Fruit fly (Drosophila melanogaster) whole organism: ENCODE measurements around the gene CG33679.

Experiments used
- CG8478 ChIP-seq: fragments of >200 bp; optimal IDR thresholded peaks from 2 replicates; lab custom pipeline; 2018; ENCODE audit warnings: inconsistent platforms
- Dll ChIP-seq: fragments of >200 bp; optimal IDR thresholded peaks from 2 replicates; lab custom pipeline; 2017
- EcR ChIP-seq, 2 experiments: fragments of >200 bp; optimal IDR thresholded peaks; 2 replicates each; lab custom pipeline; 2017; ENCODE audit warnings: missing biosample characterization in 2 of 2, missing genetic modification characterization in 2 of 2, missing genetic modification reagents in 2 of 2
- pan ChIP-seq: fragments of >200 bp; optimal IDR thresholded peaks from 2 replicates; lab custom pipeline; 2017
- psq ChIP-seq: fragments of >200 bp; optimal IDR thresholded peaks from 2 replicates; lab custom pipeline; 2017
- usp ChIP-seq: fragments of >200 bp; optimal IDR thresholded peaks from 2 replicates; lab custom pipeline; 2017; ENCODE audit warnings: missing biosample characterization, missing genetic modification characterization, mixed read lengths

The CG33679 gene

dm6 chr2L:15052805-15053388, 5.2 kb upstream of the CG33679 start:
- TF ChIP-seq usp (GFP tag; lab: Kevin White, UChicago) (no peak), psq (lab: Kevin White, UChicago) (no peak), pan (lab: Kevin White, UChicago) (no peak), Dll (lab: Kevin White, UChicago) (no peak), CG8478 (lab: Kevin White, UChicago) (no peak), EcR (GFP tag; optimal IDR thresholded peaks at IDR 0.05; lab: Kevin White, UChicago) (no peak)

DNA sequence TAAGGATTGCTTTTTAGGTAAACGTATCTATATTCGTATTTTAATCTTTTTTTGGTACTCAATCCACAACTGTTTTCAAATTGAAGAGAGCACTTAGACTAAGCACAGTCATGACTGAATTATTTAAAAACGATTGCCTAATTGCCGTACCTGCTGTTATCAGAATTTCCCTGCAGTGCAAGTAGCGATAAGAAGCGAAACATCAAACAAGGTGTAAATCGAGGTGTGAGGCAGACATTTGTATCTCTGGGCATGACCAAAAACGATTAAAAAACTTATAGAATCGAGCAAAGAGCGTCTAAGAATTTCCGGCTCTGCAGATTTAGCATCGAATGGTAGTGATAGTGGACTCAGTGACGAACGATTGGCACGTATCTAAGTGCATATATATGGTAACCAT, 3.0 kb upstream of the CG33679 start:
- no peak for TF ChIP-seq psq (lab: Kevin White, UChicago)
- no peak for TF ChIP-seq pan (lab: Kevin White, UChicago)
- TF ChIP-seq CG8478 (lab: Kevin White, UChicago): no peak
- TF ChIP-seq Dll (lab: Kevin White, UChicago): no peak
- TF ChIP-seq EcR (GFP tag; optimal IDR thresholded peaks at IDR 0.05; lab: Kevin White, UChicago): no peak
- TF ChIP-seq usp (GFP tag; lab: Kevin White, UChicago): no peak

DNA sequence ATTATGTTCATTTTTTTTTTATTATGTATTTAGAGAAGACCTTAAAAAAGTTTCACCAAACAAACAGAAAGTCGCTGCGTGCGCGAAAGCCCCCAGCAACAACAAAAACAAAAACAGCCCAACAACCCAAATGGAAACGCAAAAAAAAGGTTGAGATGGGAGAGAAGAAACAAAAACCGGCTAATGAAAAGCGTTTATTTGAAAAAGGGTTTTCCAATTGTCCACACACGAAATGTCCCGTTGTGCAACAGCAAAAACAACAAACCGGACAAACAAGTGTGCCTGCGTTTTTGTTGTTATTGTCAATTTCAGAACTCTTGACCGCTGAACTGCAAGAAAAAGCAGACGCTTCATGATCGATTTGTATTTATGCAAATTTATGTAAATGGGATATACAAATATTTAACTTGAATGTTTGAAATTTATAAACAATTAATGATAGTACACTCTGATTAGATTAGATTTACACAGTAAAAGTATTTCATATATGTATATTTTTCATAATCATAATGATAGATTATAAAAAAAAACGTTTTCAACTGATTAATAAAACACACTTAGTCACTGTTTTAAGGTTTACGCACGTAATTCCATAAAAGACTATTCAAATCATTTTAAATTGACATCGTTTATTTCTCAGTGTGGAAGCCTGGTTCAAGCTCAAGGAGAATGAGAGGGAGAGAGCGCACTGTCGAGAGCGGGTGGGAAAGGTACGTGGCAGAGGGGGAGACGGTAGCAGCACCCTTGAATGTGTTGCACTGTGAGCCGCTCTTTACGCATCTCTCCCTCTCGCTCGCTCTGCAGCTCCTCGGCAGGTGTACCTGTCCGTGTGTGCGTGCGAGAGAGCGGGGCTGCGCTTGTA, 1.5 kb upstream of the CG33679 start:
- no peak for TF ChIP-seq Dll (lab: Kevin White, UChicago)
- TF ChIP-seq usp (GFP tag; lab: Kevin White, UChicago): no peak
- TF ChIP-seq pan (lab: Kevin White, UChicago): no peak
- TF ChIP-seq EcR (GFP tag; optimal IDR thresholded peaks at IDR 0.05; lab: Kevin White, UChicago): no peak
- TF ChIP-seq CG8478 (lab: Kevin White, UChicago): no peak
- TF ChIP-seq psq (lab: Kevin White, UChicago): no peak

- TF ChIP-seq psq (lab: Kevin White, UChicago): no peak
- TF ChIP-seq EcR (GFP tag; optimal IDR thresholded peaks at IDR 0.05; lab: Kevin White, UChicago): peak in 1 of 2 experiments; percentile 77
Observed at dm6 chr2L:15057225-15058117, 632 bp upstream of the CG33679 start, which contains the start of gene ck. Gene ck, minus strand, starts transcription at chr2L:15057862.

dm6 chr2L:15059000-15059399, 897 bp downstream of the CG33679 start:
- TF ChIP-seq Dll (lab: Kevin White, UChicago): no peak
- no peak for TF ChIP-seq CG8478 (lab: Kevin White, UChicago)
- TF ChIP-seq psq (lab: Kevin White, UChicago): no peak
- no peak for TF ChIP-seq pan (lab: Kevin White, UChicago)
- no peak for TF ChIP-seq EcR (GFP tag; optimal IDR thresholded peaks at IDR 0.05; lab: Kevin White, UChicago)
- no peak for TF ChIP-seq usp (GFP tag; lab: Kevin White, UChicago)

- TF ChIP-seq Dll (lab: Kevin White, UChicago) (no peak), usp (GFP tag; lab: Kevin White, UChicago) (no peak), psq (lab: Kevin White, UChicago) (no peak), EcR (GFP tag; optimal IDR thresholded peaks at IDR 0.05; lab: Kevin White, UChicago) (no peak), CG8478 (lab: Kevin White, UChicago) (no peak), pan (lab: Kevin White, UChicago) (no peak)
Observed at dm6 chr2L:15060580-15061005, 2.5 kb downstream of the CG33679 start, which contains the start of gene TfIIS. Gene TfIIS, minus strand, starts transcription at chr2L:15060757.

DNA sequence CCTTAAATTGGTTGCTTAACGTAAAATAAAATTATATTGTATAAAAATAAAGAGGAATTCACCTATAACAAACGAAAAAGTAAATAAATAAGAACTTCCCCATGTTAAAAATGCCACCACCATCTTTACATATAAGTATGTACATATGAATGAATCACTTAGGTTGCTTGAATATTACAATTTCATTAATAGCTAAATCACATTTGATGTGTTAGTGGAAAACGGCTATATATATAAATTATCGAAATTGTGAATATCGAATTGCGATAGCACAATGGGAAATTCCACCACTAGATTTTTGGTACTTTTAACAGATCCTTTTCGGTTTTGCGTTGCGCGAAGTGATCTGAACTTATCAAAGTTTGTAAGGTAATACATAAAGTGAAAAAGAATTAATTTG, 3.3 kb downstream of the CG33679 start, which contains the start of the genes solo and vas:
Gene solo, plus strand, starts transcription at position 289 of the 400 bp plus-strand sequence.
Gene vas, plus strand, starts transcription at position 289 of the 400 bp plus-strand sequence.
- TF ChIP-seq usp (GFP tag; lab: Kevin White, UChicago): no peak

DNA sequence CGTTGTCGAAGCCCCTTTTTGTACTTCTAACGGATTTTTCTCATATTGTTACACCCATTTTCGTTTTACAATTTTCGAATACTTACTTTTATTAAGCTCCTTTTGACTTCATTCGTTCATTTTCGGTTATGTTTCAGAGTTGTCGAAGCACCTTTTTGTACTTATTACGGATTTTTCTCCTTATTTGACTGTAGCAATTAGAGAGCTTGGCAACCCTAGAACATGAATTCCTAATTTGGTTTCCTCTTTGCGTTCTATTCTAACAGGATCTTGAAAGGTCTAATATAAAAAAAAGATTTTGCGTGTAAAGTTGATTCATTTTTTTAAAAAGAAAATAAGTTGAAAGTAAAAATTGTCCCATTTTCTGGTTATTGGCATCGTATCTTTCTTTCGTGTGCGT, 4.0 kb downstream of the CG33679 start:
- no peak for TF ChIP-seq EcR (GFP tag; optimal IDR thresholded peaks at IDR 0.05; lab: Kevin White, UChicago)
- no peak for TF ChIP-seq Dll (lab: Kevin White, UChicago)
- no peak for TF ChIP-seq pan (lab: Kevin White, UChicago)
- no peak for TF ChIP-seq CG8478 (lab: Kevin White, UChicago)
- no peak for TF ChIP-seq psq (lab: Kevin White, UChicago)
- TF ChIP-seq usp (GFP tag; lab: Kevin White, UChicago): no peak

DNA sequence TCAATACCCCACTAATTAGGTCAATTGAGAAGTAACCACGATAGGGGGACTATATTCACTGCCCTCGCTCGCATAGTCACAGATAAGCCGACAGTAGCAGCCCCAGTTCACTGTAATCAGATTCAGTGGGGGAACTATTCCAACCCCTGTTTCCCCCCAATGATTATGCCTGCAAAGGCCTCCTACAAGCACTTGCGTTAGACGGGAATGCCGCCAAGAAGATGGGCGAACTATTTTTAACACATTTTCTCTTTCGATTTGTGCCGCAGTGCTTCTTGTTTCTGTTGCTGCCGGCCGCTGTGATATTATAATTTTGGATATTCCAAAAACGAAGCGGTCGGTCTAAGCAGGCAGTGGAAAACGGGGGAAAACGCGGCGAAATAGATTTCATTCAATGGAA, 7.6 kb downstream of the CG33679 start:
- TF ChIP-seq Dll (lab: Kevin White, UChicago) (no peak), EcR (GFP tag; optimal IDR thresholded peaks at IDR 0.05; lab: Kevin White, UChicago) (no peak), CG8478 (lab: Kevin White, UChicago) (no peak)

DNA sequence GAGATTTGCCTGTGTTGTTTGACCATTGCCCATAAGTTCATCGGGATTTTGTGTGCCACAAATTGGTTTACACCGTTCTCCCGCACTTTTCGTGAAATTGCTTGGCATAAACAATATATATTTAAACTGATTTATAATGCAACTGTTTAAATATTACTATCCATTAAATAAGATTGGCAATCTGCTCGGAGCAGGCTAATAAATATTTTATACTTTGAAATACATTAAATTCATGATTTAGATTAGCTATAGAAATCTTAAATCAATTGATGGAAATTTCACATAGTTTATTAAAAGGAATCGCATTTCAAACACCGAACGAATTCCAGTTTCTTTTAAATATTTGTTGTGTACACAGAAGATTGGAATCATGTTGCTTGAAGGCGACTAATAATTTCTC, 8.0 kb downstream of the CG33679 start:
- no peak for TF ChIP-seq EcR (GFP tag; optimal IDR thresholded peaks at IDR 0.05; lab: Kevin White, UChicago)
- no peak for TF ChIP-seq CG8478 (lab: Kevin White, UChicago)
- TF ChIP-seq usp (GFP tag; lab: Kevin White, UChicago): no peak
- no peak for TF ChIP-seq psq (lab: Kevin White, UChicago)
- TF ChIP-seq pan (lab: Kevin White, UChicago): no peak
- TF ChIP-seq Dll (lab: Kevin White, UChicago): no peak

DNA sequence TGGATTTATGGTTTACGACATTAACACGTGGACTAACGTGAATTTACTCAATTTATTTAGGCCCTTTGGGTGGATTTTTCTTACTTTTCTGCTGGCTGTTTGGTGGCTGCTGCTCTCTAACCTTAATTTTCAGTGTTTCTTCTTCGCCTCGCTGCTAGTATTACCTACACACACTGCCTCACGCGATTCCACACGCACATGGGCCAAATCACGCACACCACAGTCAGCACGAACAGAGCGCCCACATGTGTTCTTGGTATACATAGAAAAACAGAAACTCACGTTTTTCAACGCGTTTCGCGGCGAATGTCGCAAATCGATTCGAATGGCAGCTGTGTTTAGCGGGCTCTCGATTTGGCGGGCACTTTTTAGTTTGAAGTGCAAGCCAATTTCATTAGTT, 9.7 kb downstream of the CG33679 start:
- no peak for TF ChIP-seq usp (GFP tag; lab: Kevin White, UChicago)
- no peak for TF ChIP-seq pan (lab: Kevin White, UChicago)
- TF ChIP-seq EcR (GFP tag; optimal IDR thresholded peaks at IDR 0.05; lab: Kevin White, UChicago): no peak
- TF ChIP-seq CG8478 (lab: Kevin White, UChicago): no peak
- TF ChIP-seq psq (lab: Kevin White, UChicago): no peak
- TF ChIP-seq Dll (lab: Kevin White, UChicago): no peak
